Fruit fly (Drosophila melanogaster) whole organism, prepupa: ENCODE measurements around the gene CG14857.

ENCODE experiments used
- CG11294 ChIP-seq: fragments of 200-800 bp; sonication (Bioruptor generic); IDR thresholded peaks from 2 replicates; pipeline ENCODE4 v1.3.6; 2022; ENCODE audit warnings: missing biosample characterization, missing genetic modification characterization
- CG11762 ChIP-seq: fragments of 200-800 bp; sonication (Bioruptor generic); optimal IDR thresholded peaks from 3 replicates; lab custom pipeline; 2016; ENCODE audit warnings: missing biosample characterization, missing genetic modification characterization; ENCODE audit not compliant: insufficient read depth
- CG15336 ChIP-seq: fragments of 200-800 bp; sonication (Bioruptor generic); IDR thresholded peaks from 2 replicates; pipeline ENCODE4 v1.3.6; 2022; ENCODE audit warnings: missing biosample characterization, missing genetic modification characterization
- CG16779 ChIP-seq: fragments of 200-800 bp; sonication (Bioruptor generic); optimal IDR thresholded peaks from 3 replicates; lab custom pipeline; 2017; ENCODE audit warnings: missing biosample characterization, mild to moderate bottlenecking, missing genetic modification characterization
- CG3032 ChIP-seq: fragments of 200-800 bp; optimal IDR thresholded peaks from 2 replicates; lab custom pipeline; 2019; ENCODE audit warnings: missing biosample characterization, mild to moderate bottlenecking, missing genetic modification characterization, moderate library complexity
- CG32006 ChIP-seq: fragments of 200-800 bp; sonication (Bioruptor generic); optimal IDR thresholded peaks from 3 replicates; lab custom pipeline; 2017; ENCODE audit warnings: missing biosample characterization, mild to moderate bottlenecking, missing genetic modification characterization
- CG3919 ChIP-seq: fragments of 200-800 bp; sonication (Bioruptor generic); optimal IDR thresholded peaks from 3 replicates; lab custom pipeline; 2016; ENCODE audit warnings: missing biosample characterization, missing genetic modification characterization
- CG4318 ChIP-seq: fragments of 200-800 bp; sonication (Bioruptor generic); optimal IDR thresholded peaks from 3 replicates; lab custom pipeline; 2017; ENCODE audit warnings: missing biosample characterization, mild to moderate bottlenecking, missing genetic modification characterization
- CG6163 ChIP-seq: fragments of 200-800 bp; sonication (Bioruptor generic); IDR thresholded peaks from 3 replicates; pipeline ENCODE4 v1.3.6; 2022; ENCODE audit warnings: missing biosample characterization, missing genetic modification characterization
- CG6276 ChIP-seq: fragments of 200-800 bp; sonication (Bioruptor generic); optimal IDR thresholded peaks from 2 replicates; lab custom pipeline; 2017; ENCODE audit warnings: missing biosample characterization, mild to moderate bottlenecking, missing genetic modification characterization
- CG6792 ChIP-seq: fragments of 200-800 bp; sonication (Bioruptor generic); optimal IDR thresholded peaks from 3 replicates; lab custom pipeline; 2016; ENCODE audit warnings: missing biosample characterization, missing genetic modification characterization
- CG7368 ChIP-seq: fragments of 200-800 bp; sonication (Bioruptor generic); optimal IDR thresholded peaks from 3 replicates; lab custom pipeline; 2016; ENCODE audit warnings: missing biosample characterization, missing genetic modification characterization
- CG8119 ChIP-seq: fragments of 200-800 bp; sonication (Bioruptor generic); IDR thresholded peaks from 3 replicates; pipeline ENCODE4 v1.3.6; 2022; ENCODE audit warnings: missing biosample characterization, missing genetic modification characterization
- CG8632 ChIP-seq: fragments of 200-800 bp; sonication (Bioruptor generic); optimal IDR thresholded peaks from 3 replicates; lab custom pipeline; 2016; ENCODE audit warnings: missing biosample characterization, missing genetic modification characterization
- Eip75B ChIP-seq: fragments of 200-800 bp; sonication (Bioruptor generic); optimal IDR thresholded peaks from 3 replicates; lab custom pipeline; 2016; ENCODE audit warnings: missing biosample characterization, missing genetic modification characterization
- Eip78C ChIP-seq: fragments of 200-800 bp; sonication (Bioruptor generic); peaks from one replicate; lab custom pipeline; 2016; ENCODE audit warnings: missing biosample characterization, missing genetic modification characterization
- Eip93F ChIP-seq: fragments of 200-800 bp; sonication (Bioruptor generic); optimal IDR thresholded peaks from 2 replicates; lab custom pipeline; 2016; ENCODE audit warnings: missing biosample characterization, mild to moderate bottlenecking, missing genetic modification characterization
- Ets21C ChIP-seq: fragments of 200-800 bp; sonication (Bioruptor generic); optimal IDR thresholded peaks from 3 replicates; lab custom pipeline; 2016; ENCODE audit warnings: missing biosample characterization, missing genetic modification characterization
- Ets96B ChIP-seq: fragments of 200-800 bp; optimal IDR thresholded peaks from 2 replicates; lab custom pipeline; 2019; ENCODE audit warnings: missing biosample characterization, mild to moderate bottlenecking, missing genetic modification characterization, moderate library complexity
- Gug ChIP-seq: fragments of 200-800 bp; sonication (Bioruptor generic); IDR thresholded peaks from 2 replicates; pipeline ENCODE4 v1.3.6; 2022; ENCODE audit warnings: missing biosample characterization, missing genetic modification characterization
- Hr38 ChIP-seq: sonication (Bioruptor generic); optimal IDR thresholded peaks from 2 replicates; lab custom pipeline; 2016; ENCODE audit warnings: missing biosample characterization, missing genetic modification characterization
- Hr39 ChIP-seq: fragments of 200-800 bp; sonication (Bioruptor generic); optimal IDR thresholded peaks from 2 replicates; lab custom pipeline; 2016; ENCODE audit warnings: missing biosample characterization, missing genetic modification characterization
- Hr4 ChIP-seq: fragments of 200-800 bp; sonication (Bioruptor generic); optimal IDR thresholded peaks from 3 replicates; lab custom pipeline; 2016; ENCODE audit warnings: missing biosample characterization, missing genetic modification characterization
- Lpt ChIP-seq: fragments of 200-800 bp; sonication (Bioruptor generic); optimal IDR thresholded peaks from 3 replicates; lab custom pipeline; 2016; ENCODE audit warnings: missing biosample characterization, missing genetic modification characterization
- Met ChIP-seq: fragments of 200-800 bp; sonication (Bioruptor generic); optimal IDR thresholded peaks from 3 replicates; lab custom pipeline; 2016; ENCODE audit warnings: missing biosample characterization, missing genetic modification characterization
- OdsH ChIP-seq: fragments of 200-800 bp; sonication (Bioruptor generic); optimal IDR thresholded peaks from 3 replicates; lab custom pipeline; 2016; ENCODE audit warnings: missing biosample characterization, missing genetic modification characterization
- Sox102F ChIP-seq: fragments of 200-800 bp; sonication (Bioruptor generic); optimal IDR thresholded peaks from 2 replicates; lab custom pipeline; 2016; ENCODE audit warnings: missing biosample characterization, mild to moderate bottlenecking, missing genetic modification characterization
- Sox14 ChIP-seq: fragments of 200-800 bp; sonication (Bioruptor generic); optimal IDR thresholded peaks from 3 replicates; lab custom pipeline; 2016; ENCODE audit warnings: missing biosample characterization, missing genetic modification characterization
- achi ChIP-seq: fragments of 200-800 bp; sonication (Bioruptor generic); optimal IDR thresholded peaks from 3 replicates; lab custom pipeline; 2016; ENCODE audit warnings: missing biosample characterization, missing genetic modification characterization
- dsx ChIP-seq: fragments of 200-800 bp; optimal IDR thresholded peaks from 3 replicates; lab custom pipeline; 2019; ENCODE audit warnings: missing biosample characterization, mild to moderate bottlenecking, missing genetic modification characterization, moderate library complexity; ENCODE audit not compliant: poor library complexity, severe bottlenecking
- eg ChIP-seq: fragments of 200-800 bp; sonication (Bioruptor generic); IDR thresholded peaks from 3 replicates; pipeline ENCODE4 v1.3.6; 2022; ENCODE audit warnings: missing biosample characterization, missing genetic modification characterization
- fd59A ChIP-seq: fragments of 200-800 bp; sonication (Bioruptor generic); optimal IDR thresholded peaks from 2 replicates; lab custom pipeline; 2017; ENCODE audit warnings: missing biosample characterization, mild to moderate bottlenecking, missing genetic modification characterization, missing genetic modification reagents
- fd85E ChIP-seq: fragments of 200-800 bp; sonication (Bioruptor generic); optimal IDR thresholded peaks from 3 replicates; lab custom pipeline; 2016; ENCODE audit warnings: missing biosample characterization, missing genetic modification characterization
- fkh ChIP-seq: fragments of 200-800 bp; sonication (Bioruptor generic); optimal IDR thresholded peaks from 3 replicates; lab custom pipeline; 2017; ENCODE audit warnings: missing biosample characterization, mild to moderate bottlenecking, missing genetic modification characterization, moderate library complexity
- net ChIP-seq: fragments of 200-800 bp; sonication (Bioruptor generic); optimal IDR thresholded peaks from 3 replicates; lab custom pipeline; 2016; ENCODE audit warnings: missing biosample characterization, missing genetic modification characterization
- pdm3 ChIP-seq: fragments of 200-800 bp; sonication (Bioruptor generic); optimal IDR thresholded peaks from 3 replicates; lab custom pipeline; 2016; ENCODE audit warnings: missing biosample characterization, missing genetic modification characterization
- salr ChIP-seq, 2 experiments: fragments of 200-800 bp; sonication (Bioruptor generic); optimal IDR thresholded peaks; 3 replicates each; lab custom pipeline; 2016 to 2018; ENCODE audit warnings: missing biosample characterization in 2 of 2, missing genetic modification characterization in 2 of 2, mild to moderate bottlenecking in 1 of 2
- ss ChIP-seq, 2 experiments: fragments of 200-800 bp; sonication (Bioruptor generic); optimal IDR thresholded peaks; 2 replicates in 1 of 2; 3 replicates in 1 of 2; lab custom pipeline; 2017 to 2018; ENCODE audit warnings: mild to moderate bottlenecking in 2 of 2, missing biosample characterization in 2 of 2, missing genetic modification characterization in 2 of 2, moderate library complexity in 1 of 2
- svp ChIP-seq: fragments of 200-800 bp; sonication (Bioruptor generic); peaks from one replicate; lab custom pipeline; 2016; ENCODE audit warnings: missing biosample characterization, missing genetic modification characterization
- topi ChIP-seq: fragments of 200-800 bp; sonication (Bioruptor generic); optimal IDR thresholded peaks from 3 replicates; lab custom pipeline; 2016; ENCODE audit warnings: missing biosample characterization, missing genetic modification characterization

CG14857 gene

DNA sequence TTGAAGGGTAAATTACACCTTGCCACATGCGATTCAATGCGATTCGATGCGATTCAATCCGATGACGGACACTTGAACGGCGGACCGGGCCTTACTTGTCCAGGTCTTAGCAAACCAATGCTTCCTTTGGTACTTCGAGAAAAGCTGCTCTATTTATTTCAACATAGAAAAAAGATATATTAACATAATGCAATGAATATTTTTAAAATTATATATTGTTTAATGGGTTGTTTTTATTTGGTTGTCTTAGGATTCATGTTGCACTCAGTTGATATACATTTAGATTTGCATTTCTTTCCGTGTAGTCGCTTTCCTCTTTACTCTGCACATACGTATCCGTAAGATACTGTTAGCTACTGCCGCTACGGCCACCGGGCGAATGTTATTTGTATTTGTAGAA, 43.2 kb upstream of the CG14857 start (continued):
- no peak for TF ChIP-seq CG16779 (tag; lab: Kevin White, UChicago)
- TF ChIP-seq CG8632: no peak
- TF ChIP-seq Sox102F (GFP tag; lab: Kevin White, UChicago): no peak
- TF ChIP-seq Ets96B (tag; lab: Kevin White, UChicago): no peak
- TF ChIP-seq CG11762 (GFP tag; lab: Kevin White, UChicago): no peak
- no peak for TF ChIP-seq fd59A (GFP tag; lab: Kevin White, UChicago)
- TF ChIP-seq topi (GFP tag; lab: Kevin White, UChicago): no peak
- TF ChIP-seq Sox14: no peak
- peak; percentile 43; the same call in 1 of the 2 replicates for TF ChIP-seq CG11294 (GFP tag; lab: Robert Waterston, UW)
- TF ChIP-seq Hr38 (GFP tag; lab: Kevin White, UChicago): no peak
- no peak for TF ChIP-seq Met (GFP tag; lab: Kevin White, UChicago)
- TF ChIP-seq achi (GFP tag; lab: Kevin White, UChicago): peak; percentile 22
- no peak for TF ChIP-seq Lpt (GFP tag; lab: Kevin White, UChicago)
- TF ChIP-seq fkh: no peak
- TF ChIP-seq Ets21C (GFP tag; lab: Kevin White, UChicago): no peak
- TF ChIP-seq ss (GFP tag; optimal IDR thresholded peaks at IDR 0.05; lab: Kevin White, UChicago): no peak
- TF ChIP-seq fd85E (GFP tag; lab: Kevin White, UChicago): no peak
- no peak for TF ChIP-seq Gug (GFP tag; lab: Robert Waterston, UW)
- TF ChIP-seq salr (GFP tag; optimal IDR thresholded peaks at IDR 0.05; lab: Kevin White, UChicago): no peak
- TF ChIP-seq svp: no peak
- peak; percentile 2 for TF ChIP-seq net (GFP tag; lab: Kevin White, UChicago)
- no peak for TF ChIP-seq CG3032
- TF ChIP-seq Hr4 (GFP tag; lab: Kevin White, UChicago): peak; percentile 51
- TF ChIP-seq Hr39: no peak

DNA sequence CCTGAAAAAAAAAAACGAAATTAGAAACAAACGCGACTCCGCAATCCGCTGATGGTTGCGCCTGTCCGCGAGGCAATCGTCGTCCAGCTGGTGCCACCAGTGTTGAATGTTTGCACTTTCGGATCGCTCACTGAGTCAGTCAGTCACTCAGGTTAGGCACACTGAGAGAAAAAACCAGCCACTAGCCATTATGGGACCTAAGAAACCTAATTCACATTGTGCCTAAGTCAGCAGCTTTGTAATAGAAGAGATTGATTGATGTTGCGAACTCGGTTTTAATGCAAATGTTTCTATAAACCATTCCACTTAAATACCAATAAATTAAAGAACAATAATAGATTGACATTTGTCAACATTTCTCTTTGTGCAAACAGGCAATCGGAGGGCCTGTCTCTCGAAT, 40.5 kb upstream of the CG14857 start:
- TF ChIP-seq CG15336 (GFP tag; lab: Robert Waterston, UW) (peak; percentile 77), CG6792 (GFP tag; lab: Kevin White, UChicago) (no peak), CG8119 (GFP tag; lab: Robert Waterston, UW) (peak; percentile 65), Gug (GFP tag; lab: Robert Waterston, UW) (0 out of 2 replicates have a peak, but pooled peaks have one; percentile 19), CG6276 (GFP tag; lab: Kevin White, UChicago) (no peak), dsx (GFP tag; lab: Kevin White, UChicago) (no peak), OdsH (peak; percentile 47), CG32006 (GFP tag; lab: Kevin White, UChicago) (peak; percentile 75), CG4318 (GFP tag; lab: Kevin White, UChicago) (peak; percentile 37), Lpt (GFP tag; lab: Kevin White, UChicago) (peak; percentile 19), CG6163 (GFP tag; lab: Robert Waterston, UW) (0 out of 3 replicates have a peak, but pooled peaks have one; percentile 27), fd59A (GFP tag; lab: Kevin White, UChicago) (no peak), eg (GFP tag; lab: Robert Waterston, UW) (peak; percentile 5; the same call in 1 of the 3 replicates), pdm3 (GFP tag; lab: Kevin White, UChicago) (peak; percentile 12), achi (GFP tag; lab: Kevin White, UChicago) (peak; percentile 12), Hr4 (GFP tag; lab: Kevin White, UChicago) (peak; percentile 68)
- TF ChIP-seq, all 60 proteins: peak for 12

DNA sequence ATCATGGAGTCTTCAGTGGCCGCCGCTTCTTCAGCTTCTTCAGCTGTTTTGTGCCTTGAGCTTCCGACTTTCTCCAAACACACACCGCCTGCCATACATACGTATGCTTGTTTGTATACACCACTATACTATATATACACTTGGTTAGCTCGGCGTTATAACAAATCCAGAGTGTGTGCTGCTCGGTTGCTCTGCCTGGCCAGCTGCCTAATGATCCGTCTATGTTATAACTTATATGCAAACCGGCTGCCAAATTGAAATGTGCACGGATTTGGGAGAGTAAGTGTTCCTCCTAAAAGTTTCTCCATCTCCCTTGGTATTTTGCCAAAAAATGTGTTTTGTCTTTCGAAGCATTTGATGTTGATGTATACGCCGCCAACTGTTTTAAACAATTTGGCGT, 38.1 kb upstream of the CG14857 start:
- no peak for TF ChIP-seq CG3032

DNA sequence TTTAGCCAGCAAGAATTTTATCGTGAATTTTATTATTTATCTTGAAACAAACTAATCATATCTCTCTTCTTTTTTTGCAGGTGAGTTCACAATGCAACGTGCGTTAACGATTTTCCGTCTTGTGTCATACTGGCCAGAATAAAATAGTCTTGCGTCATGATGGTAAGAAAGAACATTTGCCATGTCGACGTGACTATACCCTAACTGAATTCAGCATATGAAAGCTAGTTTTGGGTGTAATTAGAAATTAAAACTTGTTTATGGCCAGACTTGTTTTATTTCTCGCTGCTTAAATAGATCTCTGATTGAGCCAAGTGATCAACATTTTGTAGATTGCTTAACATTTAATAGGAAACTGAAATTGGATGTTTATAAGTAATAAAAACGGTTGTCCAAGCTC, 37.4 kb upstream of the CG14857 start:
- TF ChIP-seq Eip78C (GFP tag; lab: Kevin White, UChicago) (peak; percentile 14), Hr39 (no peak), Ets21C (GFP tag; lab: Kevin White, UChicago) (no peak), fd59A (GFP tag; lab: Kevin White, UChicago) (no peak), CG3919 (GFP tag; lab: Kevin White, UChicago) (no peak), svp (peak; percentile 60), Lpt (GFP tag; lab: Kevin White, UChicago) (no peak), Eip93F (GFP tag; lab: Kevin White, UChicago) (no peak), CG32006 (GFP tag; lab: Kevin White, UChicago) (no peak), CG15336 (GFP tag; lab: Robert Waterston, UW) (no peak), CG7368 (GFP tag; lab: Kevin White, UChicago) (no peak), Eip75B (GFP tag; lab: Kevin White, UChicago) (no peak)
